Worm (Caenorhabditis elegans) whole organism, young adult: ENCODE data around the gene oac-32.

ENCODE experiments used
- B0261.1 ChIP-seq: sonication (generic microtip); optimal IDR thresholded peaks from 2 replicates; lab custom pipeline; 2016; ENCODE audit warnings: mild to moderate bottlenecking, missing genetic modification characterization, moderate library complexity, missing compliant biosample characterization
- F10E7.11 ChIP-seq: sonication (generic microtip); optimal IDR thresholded peaks from 2 replicates; lab custom pipeline; 2017; ENCODE audit warnings: mild to moderate bottlenecking, missing genetic modification characterization, moderate library complexity, missing compliant biosample characterization
- F23B12.7 ChIP-seq: sonication (generic microtip); optimal IDR thresholded peaks from 2 replicates; lab custom pipeline; 2017; ENCODE audit warnings: missing genetic modification characterization, mild to moderate bottlenecking, missing compliant biosample characterization, antibody characterized with exemption, moderate library complexity; ENCODE audit not compliant: insufficient read depth
- F37B4.10 ChIP-seq: fragments of 200-800 bp; sonication (Bioruptor generic); IDR thresholded peaks from 2 replicates; pipeline ENCODE4 v1.3.6; 2022; ENCODE audit warnings: missing genetic modification characterization, missing compliant biosample characterization
- F55B11.4 ChIP-seq: sonication (generic microtip); optimal IDR thresholded peaks from 2 replicates; lab custom pipeline; 2016; ENCODE audit warnings: missing compliant biosample characterization, missing genetic modification characterization, borderline replicate concordance; ENCODE audit not compliant: insufficient read depth
- T07F8.4 ChIP-seq: sonication (generic microtip); optimal IDR thresholded peaks from 2 replicates; lab custom pipeline; 2016; ENCODE audit warnings: mild to moderate bottlenecking, missing genetic modification characterization, moderate library complexity, missing compliant biosample characterization
- Y56A3A.18 ChIP-seq: fragments of 200-800 bp; sonication (Bioruptor generic); IDR thresholded peaks from 2 replicates; pipeline ENCODE4 v1.3.6; 2022; ENCODE audit warnings: missing genetic modification reagents, missing genetic modification characterization, missing compliant biosample characterization
- Y67H2A.10 ChIP-seq: fragments of 200-800 bp; sonication (Bioruptor generic); conservative IDR thresholded peaks from 2 replicates; pipeline ENCODE4 v1.3.6; 2022; ENCODE audit warnings: missing genetic modification reagents, missing genetic modification characterization, missing compliant biosample characterization
- aptf-2 ChIP-seq: fragments of 200-800 bp; sonication (Bioruptor generic); conservative IDR thresholded peaks from 2 replicates; pipeline ENCODE4 v1.3.6; 2022; ENCODE audit warnings: missing genetic modification reagents, missing genetic modification characterization, missing compliant biosample characterization
- athp-1 ChIP-seq: sonication (generic microtip); optimal IDR thresholded peaks from 2 replicates; lab custom pipeline; 2017; ENCODE audit warnings: mild to moderate bottlenecking, missing genetic modification characterization, missing compliant biosample characterization
- attf-6 ChIP-seq: fragments of 200-800 bp; sonication (Bioruptor generic); IDR thresholded peaks from 2 replicates; pipeline ENCODE4 v1.3.6; 2022; ENCODE audit warnings: missing genetic modification reagents, missing genetic modification characterization, missing compliant biosample characterization
- ceh-100 ChIP-seq: fragments of 200-800 bp; sonication (Bioruptor generic); IDR thresholded peaks from 2 replicates; pipeline ENCODE4 v1.3.6; 2022; ENCODE audit warnings: missing genetic modification reagents, missing genetic modification characterization, missing compliant biosample characterization
- ceh-58 ChIP-seq: fragments of 200-800 bp; sonication (Bioruptor generic); IDR thresholded peaks from 2 replicates; pipeline ENCODE4 v1.3.6; 2022; ENCODE audit warnings: missing genetic modification characterization, missing compliant biosample characterization
- ceh-79 ChIP-seq: sonication (generic microtip); optimal IDR thresholded peaks from 2 replicates; lab custom pipeline; 2017; ENCODE audit warnings: mild to moderate bottlenecking, missing genetic modification characterization, missing compliant biosample characterization
- dox-1 ChIP-seq: fragments of 200-800 bp; sonication (Bioruptor generic); IDR thresholded peaks from 2 replicates; pipeline ENCODE4 v1.3.6; 2022; ENCODE audit warnings: missing genetic modification reagents, missing genetic modification characterization, missing compliant biosample characterization
- efl-1 ChIP-seq: fragments of 150-350 bp; optimal IDR thresholded peaks from 2 replicates; lab custom pipeline; 2014; ENCODE audit warnings: missing biosample characterization, missing genetic modification reagents, missing genetic modification characterization
- egl-18 ChIP-seq: fragments of 200-800 bp; sonication (Bioruptor generic); IDR thresholded peaks from 2 replicates; pipeline ENCODE4 v1.3.6; 2022; ENCODE audit warnings: missing genetic modification reagents, missing genetic modification characterization, missing compliant biosample characterization
- fkh-3 ChIP-seq: sonication (generic microtip); optimal IDR thresholded peaks from 2 replicates; lab custom pipeline; 2016; ENCODE audit warnings: mild to moderate bottlenecking, missing genetic modification characterization, missing compliant biosample characterization
- him-1 ChIP-seq: sonication (generic microtip); optimal IDR thresholded peaks from 2 replicates; lab custom pipeline; 2016; ENCODE audit warnings: missing genotype, missing genetic modification reagents, missing genetic modification characterization, missing compliant biosample characterization
- hrde-1 ChIP-seq: sonication (generic microtip); optimal IDR thresholded peaks from 2 replicates; lab custom pipeline; 2016; ENCODE audit warnings: missing genetic modification characterization, mild to moderate bottlenecking, missing compliant biosample characterization, moderate library complexity, missing genotype, missing genetic modification reagents, borderline replicate concordance
- let-526 ChIP-seq: fragments of 200-800 bp; sonication (Bioruptor generic); IDR thresholded peaks from 2 replicates; pipeline ENCODE4 v1.3.6; 2022; ENCODE audit warnings: missing genetic modification reagents, missing genetic modification characterization, missing compliant biosample characterization
- lir-1 ChIP-seq: fragments of 200-800 bp; sonication (Bioruptor generic); conservative IDR thresholded peaks from 2 replicates; pipeline ENCODE4 v1.3.6; 2022; ENCODE audit warnings: missing genetic modification reagents, missing genetic modification characterization, missing compliant biosample characterization
- madf-3 ChIP-seq: fragments of 200-800 bp; sonication (Bioruptor generic); IDR thresholded peaks from 2 replicates; pipeline ENCODE4 v1.3.6; 2022; ENCODE audit warnings: missing genetic modification reagents, missing genetic modification characterization, missing compliant biosample characterization
- mel-28 ChIP-seq: sonication (generic microtip); optimal IDR thresholded peaks from 2 replicates; lab custom pipeline; 2016; ENCODE audit warnings: borderline replicate concordance, mild to moderate bottlenecking, missing genetic modification characterization, missing compliant biosample characterization
- nhr-120 ChIP-seq: fragments of 200-800 bp; sonication (Bioruptor generic); IDR thresholded peaks from 2 replicates; pipeline ENCODE4 v1.3.6; 2022; ENCODE audit warnings: missing genetic modification characterization, missing compliant biosample characterization
- pbrm-1 ChIP-seq: fragments of 200-800 bp; sonication (Bioruptor generic); IDR thresholded peaks from 2 replicates; pipeline ENCODE4 v1.3.6; 2022; ENCODE audit warnings: missing genetic modification reagents, missing genetic modification characterization, missing compliant biosample characterization
- rcor-1 ChIP-seq: fragments of 200-800 bp; sonication (Bioruptor generic); IDR thresholded peaks from 2 replicates; pipeline ENCODE4 v1.3.6; 2022; ENCODE audit warnings: missing genetic modification reagents, missing genetic modification characterization, missing compliant biosample characterization
- repo-1 ChIP-seq: sonication (generic microtip); optimal IDR thresholded peaks from 2 replicates; lab custom pipeline; 2017; ENCODE audit warnings: mild to moderate bottlenecking, missing genetic modification characterization, missing compliant biosample characterization
- rpc-1 ChIP-seq, 2 experiments: fragments of 150-350 bp in 1 of 2; sonication (generic microtip) in 1 of 2; optimal IDR thresholded peaks; 2 replicates each; lab custom pipeline; 2014 to 2018; ENCODE audit warnings: missing biosample characterization in 1 of 2, missing genetic modification characterization in 1 of 2, missing genetic modification reagents in 1 of 2, missing genotype in 1 of 2
- sea-2 ChIP-seq: fragments of 200-800 bp; sonication (Bioruptor generic); IDR thresholded peaks from 2 replicates; pipeline ENCODE4 v1.3.6; 2022; ENCODE audit warnings: missing genetic modification characterization, missing compliant biosample characterization
- somi-1 ChIP-seq: fragments of 200-800 bp; sonication (Bioruptor generic); optimal IDR thresholded peaks from 2 replicates; lab custom pipeline; 2018; ENCODE audit warnings: mild to moderate bottlenecking, missing genetic modification characterization, missing compliant biosample characterization
- tbx-9 ChIP-seq: sonication (generic microtip); optimal IDR thresholded peaks from 2 replicates; lab custom pipeline; 2016; ENCODE audit warnings: borderline replicate concordance, missing genetic modification characterization, inconsistent platforms, missing compliant biosample characterization
- unc-130 ChIP-seq: sonication (generic microtip); optimal IDR thresholded peaks from 2 replicates; lab custom pipeline; 2016; ENCODE audit warnings: missing genetic modification reagents, missing genetic modification characterization, missing compliant biosample characterization
- unc-62 ChIP-seq: fragments of 150-350 bp; optimal IDR thresholded peaks from 2 replicates; lab custom pipeline; 2014; ENCODE audit warnings: missing biosample characterization, missing genetic modification reagents, missing genetic modification characterization
- ztf-28 ChIP-seq: fragments of 200-800 bp; sonication (Bioruptor generic); IDR thresholded peaks from 2 replicates; pipeline ENCODE4 v1.3.6; 2022; ENCODE audit warnings: missing genetic modification reagents, missing genetic modification characterization, missing compliant biosample characterization
- ztf-3 ChIP-seq: fragments of 200-800 bp; sonication (Bioruptor generic); optimal IDR thresholded peaks from 2 replicates; lab custom pipeline; 2018; ENCODE audit warnings: mild to moderate bottlenecking, missing genetic modification characterization, missing compliant biosample characterization

oac-32 gene

ce11 chrV:1574599-1574998 is 29.0 kb upstream of the oac-32 start:
- TF ChIP-seq pbrm-1 (GFP tag; lab: Robert Waterston, UW) = no peak
- no peak for TF ChIP-seq Y56A3A.18 (GFP tag; lab: Robert Waterston, UW)
- no peak for TF ChIP-seq madf-3 (GFP tag; lab: Robert Waterston, UW)
- TF ChIP-seq F10E7.11 (tag; lab: Kevin White, UChicago) = no peak
- no peak for TF ChIP-seq repo-1 (tag; lab: Kevin White, UChicago)
- TF ChIP-seq F37B4.10 (GFP tag; lab: Robert Waterston, UW) = no peak
- TF ChIP-seq rcor-1 (GFP tag; lab: Robert Waterston, UW) = no peak
- no peak for TF ChIP-seq fkh-3
- TF ChIP-seq unc-130 = no peak

ce11 chrV:1572585-1572984 is 27.0 kb upstream of the oac-32 start:
- TF ChIP-seq ztf-3 (GFP tag; lab: Kevin White, UChicago) = no peak
- no peak for TF ChIP-seq egl-18 (GFP tag; lab: Robert Waterston, UW)
- TF ChIP-seq mel-28 = no peak
- TF ChIP-seq aptf-2 (GFP tag; lab: Robert Waterston, UW) = no peak
- no peak for TF ChIP-seq F55B11.4
- TF ChIP-seq him-1 = no peak
- no peak for TF ChIP-seq F37B4.10 (GFP tag; lab: Robert Waterston, UW)
- no peak for TF ChIP-seq F10E7.11 (tag; lab: Kevin White, UChicago)
- TF ChIP-seq dox-1 = no peak
- no peak for TF ChIP-seq attf-6 (GFP tag; lab: Robert Waterston, UW)
- TF ChIP-seq ceh-79 (tag; lab: Kevin White, UChicago) = no peak
- TF ChIP-seq lir-1 = no peak
- no peak for TF ChIP-seq pbrm-1 (GFP tag; lab: Robert Waterston, UW)
- TF ChIP-seq repo-1 (tag; lab: Kevin White, UChicago) = no peak
- no peak for TF ChIP-seq unc-62 (GFP tag; lab: Kevin White, UChicago)
- no peak for TF ChIP-seq ceh-100 (GFP tag; lab: Robert Waterston, UW)
- no peak for TF ChIP-seq efl-1 (GFP tag; lab: Kevin White, UChicago)
- no peak for TF ChIP-seq ztf-28 (GFP tag; lab: Robert Waterston, UW)
- TF ChIP-seq, all 124 proteins: peak for 0

- no peak for TF ChIP-seq ceh-100 (GFP tag; lab: Robert Waterston, UW)
- TF ChIP-seq B0261.1 (tag; lab: Kevin White, UChicago) = no peak
- no peak for TF ChIP-seq rpc-1 (optimal IDR thresholded peaks at IDR 0.05; lab: Kevin White, UChicago)
- TF ChIP-seq rpc-1 (tag; optimal IDR thresholded peaks at IDR 0.05; lab: Kevin White, UChicago) = no peak
- TF ChIP-seq ceh-79 (tag; lab: Kevin White, UChicago) = no peak
- TF ChIP-seq let-526 (GFP tag; lab: Robert Waterston, UW) = no peak
- no peak for TF ChIP-seq Y67H2A.10 (GFP tag; lab: Robert Waterston, UW)
- no peak for TF ChIP-seq ceh-58 (GFP tag; lab: Robert Waterston, UW)
- TF ChIP-seq athp-1 (tag; lab: Kevin White, UChicago) = no peak
- TF ChIP-seq F23B12.7 (tag; lab: Kevin White, UChicago) = no peak
- TF ChIP-seq sea-2 (GFP tag; lab: Robert Waterston, UW) = no peak
- TF ChIP-seq repo-1 (tag; lab: Kevin White, UChicago) = no peak
- TF ChIP-seq hrde-1 (tag; lab: Kevin White, UChicago) = no peak
- TF ChIP-seq nhr-120 (GFP tag; lab: Robert Waterston, UW) = no peak
- TF ChIP-seq tbx-9 (tag; lab: Kevin White, UChicago) = no peak
- TF ChIP-seq somi-1 (GFP tag; lab: Kevin White, UChicago) = no peak
- no peak for TF ChIP-seq dox-1
- no peak for TF ChIP-seq T07F8.4 (tag; lab: Kevin White, UChicago)
Measured at ce11 chrV:1570679-1571078, 25.1 kb upstream of the oac-32 start.
